Worm (Caenorhabditis elegans): ENCODE results near the gene T13C5.2.
A peak's percentile ranks its signal among the peaks of the same experiment; 100 is the strongest.

Gene T13C5.2

DNA sequence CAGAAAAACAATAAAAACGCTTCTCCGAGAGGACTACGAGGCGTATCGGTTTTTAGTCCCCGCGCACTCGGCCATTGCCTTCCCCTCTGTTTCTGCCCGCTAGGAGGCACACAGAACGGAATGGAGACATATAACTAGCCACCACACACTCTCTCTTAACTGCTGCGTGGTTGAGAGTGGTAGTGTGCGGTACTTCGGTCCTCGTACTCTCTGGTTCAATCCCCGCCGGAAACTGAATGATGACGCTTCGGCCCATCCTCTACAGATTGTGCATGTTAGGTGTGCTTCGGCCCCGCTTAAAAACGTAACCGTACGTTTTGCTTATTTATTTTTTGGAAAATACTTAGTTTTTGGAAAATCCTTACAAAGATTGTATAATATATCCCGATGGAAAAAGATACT is 22.9 kb downstream of the T13C5.2 start, which contains the start of gene T13C5.6 (continued):
- peak; percentile 95 for TF ChIP-seq pha-2 (tag; optimal IDR thresholded peaks at IDR 0.05)
- TF ChIP-seq ceh-22 (tag; optimal IDR thresholded peaks at IDR 0.05) = peak; percentile 58
- no peak for TF ChIP-seq pha-4 (tag; optimal IDR thresholded peaks at IDR 0.05)
- peak; percentile 96 for TF ChIP-seq sox-2 (GFP tag; IDR thresholded peaks at IDR 0.05)
- peak; percentile 97 for TF ChIP-seq T23F11.4 (GFP tag; optimal IDR thresholded peaks at IDR 0.05)
- peak; percentile 74 for TF ChIP-seq odd-2 (tag; optimal IDR thresholded peaks at IDR 0.05)
- TF ChIP-seq fkh-10 (GFP tag; optimal IDR thresholded peaks at IDR 0.05) = peak; percentile 82
- peak; percentile 95 for TF ChIP-seq Y22D7AL.16 (tag; optimal IDR thresholded peaks at IDR 0.05)
- TF ChIP-seq ref-2 (tag; optimal IDR thresholded peaks at IDR 0.05) = peak; percentile 98
- TF ChIP-seq ahr-1 (tag; optimal IDR thresholded peaks at IDR 0.05) = peak; percentile 93
- peak; percentile 47 for TF ChIP-seq unc-55 (GFP tag; optimal IDR thresholded peaks at IDR 0.05)
- TF ChIP-seq pros-1 (tag; optimal IDR thresholded peaks at IDR 0.05) = peak; percentile 66
- peak; percentile 96 for TF ChIP-seq ceh-24 (tag; optimal IDR thresholded peaks at IDR 0.05)
- peak; percentile 91 for TF ChIP-seq zip-5 (tag; optimal IDR thresholded peaks at IDR 0.05)
- peak; percentile 62 for TF ChIP-seq hlh-30 (tag; optimal IDR thresholded peaks at IDR 0.05; ENCODE audit: insufficient read depth)
- TF ChIP-seq ama-1 (optimal IDR thresholded peaks at IDR 0.05) = no peak
- peak; percentile 93 for TF ChIP-seq K02D7.2 (tag; optimal IDR thresholded peaks at IDR 0.05)
- TF ChIP-seq K09A11.1 (tag; optimal IDR thresholded peaks at IDR 0.05; ENCODE audit: insufficient read depth) = peak; percentile 82
- TF ChIP-seq C08G9.2 (tag; optimal IDR thresholded peaks at IDR 0.05) = peak; percentile 95
- TF ChIP-seq tbx-2 (tag; optimal IDR thresholded peaks at IDR 0.05) = peak; percentile 98
- TF ChIP-seq dmd-4 (tag; optimal IDR thresholded peaks at IDR 0.05; ENCODE audit: borderline replicate concordance) = peak; percentile 96
- TF ChIP-seq hlh-8 (tag; optimal IDR thresholded peaks at IDR 0.05) = peak; percentile 97
- peak; percentile 95 for TF ChIP-seq elt-4 (tag; optimal IDR thresholded peaks at IDR 0.05)
- peak; percentile 96 for TF ChIP-seq pag-3 (tag; optimal IDR thresholded peaks at IDR 0.05; ENCODE audit: borderline replicate concordance)
- TF ChIP-seq lim-6 (tag; optimal IDR thresholded peaks at IDR 0.05) = peak; percentile 96
- TF ChIP-seq rnt-1 (tag; optimal IDR thresholded peaks at IDR 0.05) = peak; percentile 98
- TF ChIP-seq fkh-6 (tag; optimal IDR thresholded peaks at IDR 0.05) = peak; percentile 97
- peak; percentile 89 for TF ChIP-seq tbx-7 (tag; optimal IDR thresholded peaks at IDR 0.05)
- peak; percentile 93 for TF ChIP-seq ceh-48 (tag; optimal IDR thresholded peaks at IDR 0.05)
- TF ChIP-seq sox-4 (tag; optimal IDR thresholded peaks at IDR 0.05) = peak; percentile 99
- TF ChIP-seq pqm-1 (tag; optimal IDR thresholded peaks at IDR 0.05) = peak; percentile 92
- TF ChIP-seq pat-9 (tag; optimal IDR thresholded peaks at IDR 0.05) = peak; percentile 98
- no peak for TF ChIP-seq nhr-11 (tag; optimal IDR thresholded peaks at IDR 0.05)
- TF ChIP-seq elt-2 (tag; optimal IDR thresholded peaks at IDR 0.05) = peak; percentile 98
- TF ChIP-seq gmeb-2 (tag; optimal IDR thresholded peaks at IDR 0.05) = peak; percentile 98
- TF ChIP-seq ceh-6 (GFP tag; optimal IDR thresholded peaks at IDR 0.05) = peak; percentile 98
- TF ChIP-seq hlh-15 (tag; optimal IDR thresholded peaks at IDR 0.05) = peak; percentile 99
- peak; percentile 98 for TF ChIP-seq ztf-16 (tag; optimal IDR thresholded peaks at IDR 0.05)
- peak; percentile 94 for TF ChIP-seq dve-1 (tag; optimal IDR thresholded peaks at IDR 0.05)
- TF ChIP-seq fax-1 (tag; optimal IDR thresholded peaks at IDR 0.05) = peak; percentile 97
- peak; percentile 92 for TF ChIP-seq ceh-45 (GFP tag; IDR thresholded peaks at IDR 0.05)
- TF ChIP-seq nfya-1 (tag; optimal IDR thresholded peaks at IDR 0.05) = peak; percentile 86
- TF ChIP-seq F13H6.1 (tag; optimal IDR thresholded peaks at IDR 0.05) = peak; percentile 96
- peak; percentile 97 for TF ChIP-seq ceh-31 (tag; optimal IDR thresholded peaks at IDR 0.05)
- TF ChIP-seq mec-3 (tag; optimal IDR thresholded peaks at IDR 0.05; ENCODE audit: borderline replicate concordance) = peak; percentile 97
- peak; percentile 94 for TF ChIP-seq npax-4 (tag; optimal IDR thresholded peaks at IDR 0.05)

All from whole organism, late embryonic.